Worm (Caenorhabditis elegans): Measurements from ENCODE around the gene pat-4.

ce11 chrIII:89155-89554 is 5.5 kb downstream of the pat-4 start:
- peak; percentile 74 for TF ChIP-seq F23B12.7 (tag; optimal IDR thresholded peaks at IDR 0.05; ENCODE audit: insufficient read depth)
- TF ChIP-seq T07F8.4 (tag; optimal IDR thresholded peaks at IDR 0.05) = peak; percentile 19
- TF ChIP-seq rcor-1 (GFP tag; IDR thresholded peaks at IDR 0.05) = peak; percentile 71
- peak; percentile 42 for TF ChIP-seq ceh-27 (GFP tag; optimal IDR thresholded peaks at IDR 0.05)
